Worm (Caenorhabditis elegans) whole organism, early embryonic: ENCODE data around the gene F26D2.16.

Experiments
- B0310.2 ChIP-seq: sonication (generic microtip); optimal IDR thresholded peaks from 2 replicates; lab custom pipeline; 2016; ENCODE audit warnings: mild to moderate bottlenecking, missing genetic modification characterization, missing compliant biosample characterization
- F13C5.2 ChIP-seq: sonication (generic microtip); optimal IDR thresholded peaks from 2 replicates; lab custom pipeline; 2017; ENCODE audit warnings: mild to moderate bottlenecking, missing genetic modification characterization, inconsistent platforms, missing compliant biosample characterization
- aly-1 ChIP-seq: sonication (generic microtip); optimal IDR thresholded peaks from 2 replicates; lab custom pipeline; 2016; ENCODE audit warnings: missing genetic modification characterization, missing compliant biosample characterization
- ama-1 ChIP-seq: fragments of 150-350 bp; optimal IDR thresholded peaks from 2 replicates; lab custom pipeline; 2014
- ceh-13 ChIP-seq: fragments of 200-800 bp; sonication (Bioruptor generic); optimal IDR thresholded peaks from 2 replicates; lab custom pipeline; 2018; ENCODE audit warnings: mild to moderate bottlenecking, missing genetic modification characterization, missing compliant biosample characterization
- ets-7 ChIP-seq: sonication (generic microtip); optimal IDR thresholded peaks from 2 replicates; lab custom pipeline; 2016; ENCODE audit warnings: missing genotype, missing genetic modification characterization, missing compliant biosample characterization
- flt-1 ChIP-seq: fragments of 200-800 bp; sonication (Bioruptor generic); IDR thresholded peaks from 2 replicates; pipeline ENCODE4 v1.3.6; 2022; ENCODE audit warnings: missing genetic modification characterization, missing compliant biosample characterization
- hmbx-1 ChIP-seq: sonication (generic microtip); optimal IDR thresholded peaks from 2 replicates; lab custom pipeline; 2016; ENCODE audit warnings: mild to moderate bottlenecking, missing genetic modification characterization, missing compliant biosample characterization
- hmg-4 ChIP-seq: fragments of 200-800 bp; sonication (Bioruptor generic); optimal IDR thresholded peaks from 2 replicates; lab custom pipeline; 2018; ENCODE audit warnings: mild to moderate bottlenecking, missing genetic modification characterization, missing compliant biosample characterization
- hnd-1 ChIP-seq: sonication (generic microtip); optimal IDR thresholded peaks from 2 replicates; lab custom pipeline; 2016; ENCODE audit warnings: missing genetic modification characterization, missing compliant biosample characterization
- scrt-1 ChIP-seq: fragments of 200-800 bp; sonication (Bioruptor generic); IDR thresholded peaks from 2 replicates; pipeline ENCODE4 v1.3.6; 2022; ENCODE audit warnings: missing genetic modification characterization, missing compliant biosample characterization
- tbx-11 ChIP-seq: fragments of 200-800 bp; sonication (Bioruptor generic); IDR thresholded peaks from 2 replicates; pipeline ENCODE4 v1.3.6; 2022; ENCODE audit warnings: missing genetic modification characterization, missing compliant biosample characterization
- tbx-37 ChIP-seq: fragments of 200-800 bp; sonication (Bioruptor generic); conservative IDR thresholded peaks from 2 replicates; pipeline ENCODE4 v1.3.6; 2022; ENCODE audit warnings: missing genetic modification reagents, missing genetic modification characterization, missing compliant biosample characterization

DNA sequence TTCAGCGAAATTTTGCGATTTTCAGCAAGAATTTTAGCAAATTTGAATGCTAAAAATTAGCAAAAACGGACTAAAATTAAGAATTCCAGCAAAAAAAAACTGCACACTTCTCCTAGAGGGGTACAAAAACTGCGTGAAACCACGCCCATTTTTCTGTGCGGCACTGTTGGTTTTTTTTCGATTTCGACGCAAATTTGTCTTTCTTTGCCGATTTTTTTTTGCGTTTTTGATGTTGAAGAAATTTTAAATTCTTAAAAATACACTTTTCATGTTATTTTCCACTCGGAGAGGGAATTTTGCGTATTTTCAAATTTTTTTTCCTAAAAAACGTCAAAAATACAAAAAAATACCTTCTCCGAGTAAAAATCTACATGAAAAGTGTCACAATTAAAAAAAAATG, 15.7 kb downstream of the F26D2.16 start, which contains the start of gene syp-1:
- no peak for TF ChIP-seq hmg-4 (GFP tag; lab: Kevin White, UChicago)
- no peak for TF ChIP-seq scrt-1 (GFP tag; lab: Robert Waterston, UW)
- TF ChIP-seq hnd-1 (tag; lab: Kevin White, UChicago) = no peak
- TF ChIP-seq tbx-37 (GFP tag; lab: Robert Waterston, UW) = no peak
- no peak for TF ChIP-seq F13C5.2
- TF ChIP-seq ama-1 (lab: Kevin White, UChicago) = no peak
- TF ChIP-seq ets-7 (tag; lab: Kevin White, UChicago) = no peak
- TF ChIP-seq B0310.2 (tag; lab: Kevin White, UChicago) = no peak
- no peak for TF ChIP-seq aly-1
- TF ChIP-seq hmbx-1 = no peak
- no peak for TF ChIP-seq ceh-13 (GFP tag; lab: Kevin White, UChicago)
- TF ChIP-seq flt-1 = no peak
- TF ChIP-seq tbx-11 (GFP tag; lab: Robert Waterston, UW) = no peak
